Fruit fly (Drosophila melanogaster): ENCODE measurements around the gene mmy.

dm6 chr2L:6449753-6450152, 24.0 kb downstream of the mmy start:
- TF ChIP-seq h (optimal IDR thresholded peaks at IDR 0.05) (no peak), psq (optimal IDR thresholded peaks at IDR 0.05) (no peak), Sin3A (optimal IDR thresholded peaks at IDR 0.05) (no peak)

Data from Kc167 (cell line).